Worm (Caenorhabditis elegans) whole organism, L3 larva: ENCODE measurements around the gene gna-1.

Experiments
- R02D3.7 ChIP-seq: fragments of 150-350 bp; optimal IDR thresholded peaks from 2 replicates; lab custom pipeline; 2014; ENCODE audit warnings: missing biosample characterization, missing genetic modification characterization
- ZK546.5 ChIP-seq: sonication (generic microtip); optimal IDR thresholded peaks from 2 replicates; lab custom pipeline; 2017; ENCODE audit warnings: missing biosample characterization, missing genetic modification characterization
- aly-2 ChIP-seq: fragments of 150-350 bp; optimal IDR thresholded peaks from 2 replicates; lab custom pipeline; 2014; ENCODE audit warnings: missing biosample characterization, missing genetic modification characterization
- ama-1 ChIP-seq: fragments of 150-350 bp; optimal IDR thresholded peaks from 2 replicates; lab custom pipeline; 2018
- ceh-28 ChIP-seq: fragments of 150-350 bp; optimal IDR thresholded peaks from 2 replicates; lab custom pipeline; 2014; ENCODE audit warnings: missing biosample characterization, missing genetic modification reagents, missing genetic modification characterization
- ceh-82 ChIP-seq: fragments of 150-350 bp; optimal IDR thresholded peaks from 2 replicates; lab custom pipeline; 2014; ENCODE audit warnings: missing biosample characterization, missing genetic modification characterization
- ceh-9 ChIP-seq: sonication (generic microtip); optimal IDR thresholded peaks from 2 replicates; lab custom pipeline; 2018; ENCODE audit warnings: missing biosample characterization, missing genetic modification characterization
- egl-27 ChIP-seq: sonication (generic microtip); optimal IDR thresholded peaks from 4 replicates; lab custom pipeline; 2017; ENCODE audit warnings: missing biosample characterization, missing genetic modification reagents, missing genetic modification characterization
- elt-1 ChIP-seq: fragments of 150-350 bp; optimal IDR thresholded peaks from 2 replicates; lab custom pipeline; 2014; ENCODE audit warnings: missing biosample characterization, missing genetic modification characterization
- elt-2 ChIP-seq: sonication (generic microtip); optimal IDR thresholded peaks from 2 replicates; lab custom pipeline; 2016; ENCODE audit warnings: missing genetic modification reagents, mild to moderate bottlenecking, missing genetic modification characterization, missing compliant biosample characterization
- elt-3 ChIP-seq, 3 experiments: fragments of 150-350 bp in 1 of 3; sonication (generic microtip) in 2 of 3; optimal IDR thresholded peaks; 2 replicates in 2 of 3; 4 replicates in 1 of 3; lab custom pipeline; 2014 to 2017; ENCODE audit warnings: missing biosample characterization in 3 of 3, missing genetic modification characterization in 3 of 3
- eor-1 ChIP-seq, 2 experiments: fragments of 150-350 bp; optimal IDR thresholded peaks; 2 replicates each; lab custom pipeline; 2014 to 2018; ENCODE audit warnings: missing biosample characterization in 2 of 2, missing genetic modification characterization in 2 of 2
- fkh-10 ChIP-seq: sonication (generic microtip); optimal IDR thresholded peaks from 2 replicates; lab custom pipeline; 2017; ENCODE audit warnings: missing biosample characterization, missing genetic modification reagents, missing genetic modification characterization
- fkh-2 ChIP-seq: fragments of 150-350 bp; optimal IDR thresholded peaks from 2 replicates; lab custom pipeline; 2014; ENCODE audit warnings: missing biosample characterization, missing genetic modification reagents, missing genetic modification characterization
- fos-1 ChIP-seq: fragments of 150-350 bp; optimal IDR thresholded peaks from 2 replicates; lab custom pipeline; 2014; ENCODE audit warnings: missing biosample characterization, missing genetic modification characterization
- hmg-11 ChIP-seq: sonication (generic microtip); optimal IDR thresholded peaks from 2 replicates; lab custom pipeline; 2016; ENCODE audit warnings: missing genetic modification characterization, missing compliant biosample characterization
- jun-1 ChIP-seq: fragments of 150-350 bp; optimal IDR thresholded peaks from 2 replicates; lab custom pipeline; 2014; ENCODE audit warnings: missing biosample characterization, missing genetic modification reagents, missing genetic modification characterization
- lin-15B ChIP-seq: fragments of 150-350 bp; optimal IDR thresholded peaks from 2 replicates; lab custom pipeline; 2014; ENCODE audit warnings: missing biosample characterization, missing genetic modification characterization
- lin-39 ChIP-seq: fragments of 150-350 bp; optimal IDR thresholded peaks from 2 replicates; lab custom pipeline; 2018; ENCODE audit warnings: missing biosample characterization, missing genetic modification reagents, missing genetic modification characterization
- lsy-12 ChIP-seq: sonication (generic microtip); optimal IDR thresholded peaks from 2 replicates; lab custom pipeline; 2016; ENCODE audit warnings: mild to moderate bottlenecking, missing genetic modification characterization, missing compliant biosample characterization
- mdl-1 ChIP-seq: fragments of 150-350 bp; optimal IDR thresholded peaks from 2 replicates; lab custom pipeline; 2014; ENCODE audit warnings: missing biosample characterization, missing genetic modification characterization
- nfya-1 ChIP-seq: sonication (generic microtip); optimal IDR thresholded peaks from 2 replicates; lab custom pipeline; 2017; ENCODE audit warnings: missing genetic modification characterization, mild to moderate bottlenecking, missing compliant biosample characterization, antibody characterized with exemption, moderate library complexity; ENCODE audit not compliant: insufficient read depth
- nhr-12 ChIP-seq: fragments of 150-350 bp; optimal IDR thresholded peaks from 2 replicates; lab custom pipeline; 2014; ENCODE audit warnings: missing biosample characterization, missing genetic modification characterization
- nhr-23 ChIP-seq: fragments of 150-350 bp; optimal IDR thresholded peaks from 2 replicates; lab custom pipeline; 2014; ENCODE audit warnings: missing biosample characterization, missing genetic modification reagents, missing genetic modification characterization
- nhr-237 ChIP-seq: fragments of 150-350 bp; optimal IDR thresholded peaks from 2 replicates; lab custom pipeline; 2014; ENCODE audit warnings: missing biosample characterization, missing genetic modification characterization
- nhr-25 ChIP-seq: sonication (generic microtip); optimal IDR thresholded peaks from 2 replicates; lab custom pipeline; 2017; ENCODE audit warnings: missing biosample characterization, missing genetic modification characterization
- nhr-43 ChIP-seq: sonication (generic microtip); optimal IDR thresholded peaks from 2 replicates; lab custom pipeline; 2016; ENCODE audit warnings: mild to moderate bottlenecking, missing genetic modification characterization, missing compliant biosample characterization; ENCODE audit not compliant: poor library complexity, severe bottlenecking
- nhr-67 ChIP-seq: fragments of 150-350 bp; optimal IDR thresholded peaks from 2 replicates; lab custom pipeline; 2014; ENCODE audit warnings: missing biosample characterization, missing genetic modification characterization
- nhr-76 ChIP-seq: fragments of 150-350 bp; sonication (generic microtip); optimal IDR thresholded peaks from 5 replicates; lab custom pipeline; 2014; ENCODE audit warnings: missing biosample characterization, missing genetic modification characterization
- nhr-77 ChIP-seq: fragments of 150-350 bp; optimal IDR thresholded peaks from 2 replicates; lab custom pipeline; 2014; ENCODE audit warnings: missing biosample characterization, missing genetic modification characterization
- pha-4 ChIP-seq: fragments of 150-350 bp; optimal IDR thresholded peaks from 2 replicates; lab custom pipeline; 2014; ENCODE audit warnings: missing biosample characterization, missing genetic modification reagents, missing genetic modification characterization
- pqm-1 ChIP-seq: fragments of 150-350 bp; optimal IDR thresholded peaks from 2 replicates; lab custom pipeline; 2017; ENCODE audit warnings: missing biosample characterization, missing genetic modification characterization, inconsistent platforms
- sea-2 ChIP-seq: fragments of 150-350 bp; sonication (generic microtip); optimal IDR thresholded peaks from 4 replicates; lab custom pipeline; 2014; ENCODE audit warnings: missing biosample characterization, missing genetic modification reagents, missing genetic modification characterization
- skn-1 ChIP-seq: fragments of 150-350 bp; optimal IDR thresholded peaks from 2 replicates; lab custom pipeline; 2014; ENCODE audit warnings: missing biosample characterization, missing genetic modification characterization
- snpc-4 ChIP-seq: fragments of 150-350 bp; optimal IDR thresholded peaks from 2 replicates; lab custom pipeline; 2014; ENCODE audit warnings: missing biosample characterization, missing genetic modification characterization
- tbx-2 ChIP-seq: sonication (generic microtip); optimal IDR thresholded peaks from 2 replicates; lab custom pipeline; 2016; ENCODE audit warnings: mild to moderate bottlenecking, missing genetic modification characterization, missing compliant biosample characterization
- unc-62 ChIP-seq: fragments of 150-350 bp; sonication (generic microtip); optimal IDR thresholded peaks from 4 replicates; lab custom pipeline; 2014; ENCODE audit warnings: missing biosample characterization, missing genetic modification reagents, missing genetic modification characterization
- zag-1 ChIP-seq: fragments of 150-350 bp; optimal IDR thresholded peaks from 2 replicates; lab custom pipeline; 2014; ENCODE audit warnings: missing biosample characterization, missing genetic modification characterization
- ztf-11 ChIP-seq: fragments of 150-350 bp; optimal IDR thresholded peaks from 2 replicates; lab custom pipeline; 2014; ENCODE audit warnings: missing biosample characterization, missing genetic modification characterization
- ztf-4 ChIP-seq: fragments of 150-350 bp; optimal IDR thresholded peaks from 2 replicates; lab custom pipeline; 2014; ENCODE audit warnings: missing biosample characterization, missing genetic modification characterization

Gene gna-1

DNA sequence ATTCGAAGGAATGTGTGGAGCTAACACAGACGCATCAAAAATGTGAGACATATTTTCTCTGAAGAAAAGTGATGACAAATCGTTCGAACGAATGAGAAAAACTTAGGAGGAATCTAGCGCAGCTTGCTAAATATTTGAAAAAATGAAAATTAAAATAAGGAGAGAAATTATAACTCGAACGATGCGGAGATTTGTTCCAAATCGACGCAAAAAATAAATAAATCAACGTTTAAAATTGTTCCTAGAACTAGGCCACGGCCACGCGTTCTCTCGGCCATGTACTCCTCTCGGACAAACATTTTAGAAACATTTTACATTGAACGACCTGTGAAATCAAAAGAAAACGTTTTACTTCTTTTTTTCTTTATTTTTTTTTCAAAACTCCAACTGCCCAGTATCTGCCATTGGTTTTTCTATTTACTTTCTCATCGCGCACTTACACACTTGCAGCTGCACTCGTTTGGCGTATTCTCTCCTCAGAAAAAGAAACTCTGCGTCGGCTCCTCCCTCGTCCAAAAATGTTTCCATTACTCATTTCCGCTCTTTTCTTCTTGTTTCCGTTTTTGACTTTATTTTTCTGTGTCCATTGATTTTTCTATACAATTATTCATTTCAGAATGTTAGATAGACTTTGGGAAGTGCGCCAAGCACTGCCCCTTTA is at the start of gene gna-1, which contains the start of gene B0024.13:
Gene gna-1 (minus strand): TSS at position 51 of the 661 bp plus-strand sequence.
Gene B0024.13 (plus strand): TSS at position 611 of the 661 bp plus-strand sequence.
- TF ChIP-seq jun-1 (tag; lab: Kevin White, UChicago) = no peak
- TF ChIP-seq pha-4 = peak; percentile 72
- TF ChIP-seq skn-1 (tag; lab: Kevin White, UChicago) = no peak
- no peak for TF ChIP-seq elt-1 (tag; lab: Kevin White, UChicago)
- no peak for TF ChIP-seq unc-62 (GFP tag; lab: Kevin White, UChicago)
- no peak for TF ChIP-seq fos-1 (tag; lab: Kevin White, UChicago)
- TF ChIP-seq lin-15B (tag; lab: Kevin White, UChicago) = peak; percentile 68
- peak; percentile 17 for TF ChIP-seq hmg-11
- TF ChIP-seq tbx-2 = no peak
- TF ChIP-seq nhr-43 (tag; lab: Kevin White, UChicago) = peak; percentile 78
- TF ChIP-seq nhr-23 (tag; lab: Kevin White, UChicago) = peak; percentile 79
- TF ChIP-seq lin-39 (tag; lab: Kevin White, UChicago) = peak; percentile 56
- peak; percentile 1 for TF ChIP-seq elt-2 (tag; lab: Kevin White, UChicago)
- peak; percentile 10 for TF ChIP-seq lsy-12 (tag; lab: Kevin White, UChicago)
- TF ChIP-seq elt-3 (tag; optimal IDR thresholded peaks at IDR 0.05; lab: Kevin White, UChicago) = no peak

DNA sequence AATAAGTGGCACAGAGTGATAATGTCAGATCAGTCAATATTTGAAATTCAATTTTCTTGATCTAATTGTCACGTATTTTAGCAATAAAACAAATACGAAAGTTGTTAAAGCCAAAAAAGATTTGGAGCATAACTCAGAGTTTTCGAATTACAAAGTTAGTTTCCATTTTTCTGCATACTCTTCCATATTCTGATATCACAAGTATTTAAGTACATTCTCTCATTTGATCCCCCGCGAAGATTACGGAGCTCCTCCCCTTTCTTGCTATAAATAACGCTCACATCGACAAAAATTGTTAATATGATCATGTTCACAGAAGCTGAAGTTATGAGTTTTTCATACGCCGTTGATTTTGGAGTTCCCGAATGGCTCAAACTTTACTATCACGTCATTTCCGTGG is 48.3 kb upstream of the gna-1 start, which contains the start of gene sri-20:
Gene sri-20 (plus strand): TSS at position 301 of the 400 bp plus-strand sequence.
- TF ChIP-seq nhr-67 (tag; lab: Kevin White, UChicago) = no peak
- TF ChIP-seq egl-27 (tag; lab: Kevin White, UChicago) = no peak
- no peak for TF ChIP-seq nhr-25
- no peak for TF ChIP-seq fos-1 (tag; lab: Kevin White, UChicago)
- no peak for TF ChIP-seq nhr-12 (tag; lab: Kevin White, UChicago)
- no peak for TF ChIP-seq elt-3 (tag; optimal IDR thresholded peaks at IDR 0.05; lab: Kevin White, UChicago)
- no peak for TF ChIP-seq elt-2 (tag; lab: Kevin White, UChicago)
- no peak for TF ChIP-seq hmg-11

DNA sequence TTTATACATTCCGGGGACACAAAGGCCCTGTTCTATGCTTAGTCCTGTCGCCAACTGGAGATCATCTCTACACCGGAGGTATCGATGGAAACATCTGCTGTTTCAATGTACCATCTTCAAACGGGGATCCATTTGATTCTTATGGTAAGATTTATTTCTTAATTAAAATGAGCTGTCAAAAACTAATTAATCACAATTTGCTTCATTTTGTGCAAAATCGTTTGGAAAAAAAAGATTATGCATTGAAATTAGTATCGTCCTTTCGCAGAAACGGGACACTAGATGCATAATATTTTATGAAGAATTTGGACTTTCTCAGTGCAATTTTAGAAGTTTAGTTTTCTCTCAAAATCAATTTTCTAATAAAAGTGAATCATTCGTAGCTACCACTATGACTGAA is 43.9 kb upstream of the gna-1 start:
- TF ChIP-seq aly-2 (no peak), ceh-82 (tag; lab: Kevin White, UChicago) (no peak), ZK546.5 (tag; lab: Kevin White, UChicago) (no peak), fkh-10 (GFP tag; lab: Kevin White, UChicago) (no peak), ztf-4 (tag; lab: Kevin White, UChicago) (no peak), lin-39 (tag; lab: Kevin White, UChicago) (no peak), elt-1 (tag; lab: Kevin White, UChicago) (no peak), tbx-2 (no peak), nhr-237 (tag; lab: Kevin White, UChicago) (no peak), elt-3 (tag; optimal IDR thresholded peaks at IDR 0.05; lab: Kevin White, UChicago) (no peak), jun-1 (tag; lab: Kevin White, UChicago) (no peak), eor-1 (tag; optimal IDR thresholded peaks at IDR 0.05; lab: Kevin White, UChicago) (no peak), zag-1 (tag; lab: Kevin White, UChicago) (no peak), nhr-77 (tag; lab: Kevin White, UChicago) (no peak), sea-2 (no peak), nfya-1 (tag; lab: Kevin White, UChicago) (no peak), fkh-2 (tag; lab: Kevin White, UChicago) (no peak)
- TF ChIP-seq, all 47 proteins: peak for 0

ce11 chrV:10361830-10362397 is 42.0 kb upstream of the gna-1 start, which contains the start of gene cash-1:
TSS of gene cash-1 (plus strand) at chrV:10362261.
- TF ChIP-seq ceh-28 (tag; lab: Kevin White, UChicago) (peak; percentile 9), ceh-82 (tag; lab: Kevin White, UChicago) (no peak), ceh-9 (tag; lab: Kevin White, UChicago) (no peak), elt-2 (tag; lab: Kevin White, UChicago) (peak; percentile 77), nhr-23 (tag; lab: Kevin White, UChicago) (peak; percentile 66), lin-39 (tag; lab: Kevin White, UChicago) (peak; percentile 80), jun-1 (tag; lab: Kevin White, UChicago) (no peak), tbx-2 (no peak), nhr-43 (tag; lab: Kevin White, UChicago) (no peak), mdl-1 (tag; lab: Kevin White, UChicago) (no peak), skn-1 (tag; lab: Kevin White, UChicago) (peak; percentile 38), elt-3 (tag; optimal IDR thresholded peaks at IDR 0.05; lab: Kevin White, UChicago) (no peak), pqm-1 (peak; percentile 60), eor-1 (tag; optimal IDR thresholded peaks at IDR 0.05; lab: Kevin White, UChicago) (no peak), fkh-10 (GFP tag; lab: Kevin White, UChicago) (no peak), egl-27 (tag; lab: Kevin White, UChicago) (no peak), zag-1 (tag; lab: Kevin White, UChicago) (no peak), hmg-11 (no peak), ztf-11 (tag; lab: Kevin White, UChicago) (no peak), elt-1 (tag; lab: Kevin White, UChicago) (no peak), ZK546.5 (tag; lab: Kevin White, UChicago) (no peak), pha-4 (peak; percentile 87), nhr-76 (tag; lab: Kevin White, UChicago) (no peak), nhr-237 (tag; lab: Kevin White, UChicago) (no peak), snpc-4 (peak; percentile 66), ama-1 (lab: Kevin White, UChicago) (no peak), unc-62 (GFP tag; lab: Kevin White, UChicago) (no peak), fkh-2 (tag; lab: Kevin White, UChicago) (no peak), lsy-12 (tag; lab: Kevin White, UChicago) (no peak), nhr-25 (peak; percentile 75), R02D3.7 (no peak), fos-1 (tag; lab: Kevin White, UChicago) (no peak), nhr-67 (tag; lab: Kevin White, UChicago) (no peak)
